Worm (Caenorhabditis elegans) whole organism, mixed stage, embryonic: ENCODE data around the gene C07A9.10.

ENCODE experiments used
- bed-3 ChIP-seq: fragments of 200-800 bp; sonication (Bioruptor generic); optimal IDR thresholded peaks from 3 replicates; lab custom pipeline; 2018; ENCODE audit warnings: mild to moderate bottlenecking, missing genetic modification characterization, moderate library complexity, missing compliant biosample characterization
- ceh-43 ChIP-seq: fragments of 200-800 bp; sonication (Bioruptor generic); optimal IDR thresholded peaks from 2 replicates; lab custom pipeline; 2018; ENCODE audit warnings: mild to moderate bottlenecking, missing genetic modification characterization, moderate library complexity, missing compliant biosample characterization
- elt-1 ChIP-seq: sonication (generic microtip); optimal IDR thresholded peaks from 2 replicates; lab custom pipeline; 2017; ENCODE audit warnings: missing genetic modification characterization, mild to moderate bottlenecking, missing compliant biosample characterization, antibody characterized with exemption, moderate library complexity, borderline replicate concordance; ENCODE audit not compliant: insufficient read depth
- elt-3 ChIP-seq: fragments of 150-350 bp; optimal IDR thresholded peaks from 2 replicates; lab custom pipeline; 2014; ENCODE audit warnings: missing biosample characterization, missing genetic modification characterization
- lin-13 ChIP-seq: fragments of 150-350 bp; optimal IDR thresholded peaks from 2 replicates; lab custom pipeline; 2014; ENCODE audit warnings: missing biosample characterization, missing genetic modification characterization
- lsy-2 ChIP-seq: fragments of 150-350 bp; optimal IDR thresholded peaks from 2 replicates; lab custom pipeline; 2014; ENCODE audit warnings: missing biosample characterization, missing genetic modification characterization
- nhr-237 ChIP-seq: fragments of 150-350 bp; optimal IDR thresholded peaks from 2 replicates; lab custom pipeline; 2014; ENCODE audit warnings: missing biosample characterization, missing genetic modification characterization
- nhr-28 ChIP-seq: fragments of 150-350 bp; optimal IDR thresholded peaks from 2 replicates; lab custom pipeline; 2014; ENCODE audit warnings: missing biosample characterization, missing genetic modification characterization
- sem-2 ChIP-seq: fragments of 200-800 bp; sonication (Bioruptor generic); optimal IDR thresholded peaks from 2 replicates; lab custom pipeline; 2018; ENCODE audit warnings: mild to moderate bottlenecking, missing genetic modification characterization, missing compliant biosample characterization
- snpc-4 ChIP-seq: fragments of 150-350 bp; optimal IDR thresholded peaks from 2 replicates; lab custom pipeline; 2014; ENCODE audit warnings: missing biosample characterization, missing genetic modification characterization
- unc-120 ChIP-seq: sonication (generic microtip); optimal IDR thresholded peaks from 2 replicates; lab custom pipeline; 2017; ENCODE audit warnings: missing genetic modification characterization, missing compliant biosample characterization; ENCODE audit not compliant: poor library complexity, severe bottlenecking
- unc-39 ChIP-seq: fragments of 150-350 bp; optimal IDR thresholded peaks from 2 replicates; lab custom pipeline; 2014; ENCODE audit warnings: missing biosample characterization, missing genetic modification characterization
- unc-62 ChIP-seq: fragments of 150-350 bp; optimal IDR thresholded peaks from 2 replicates; lab custom pipeline; 2014; ENCODE audit warnings: missing biosample characterization, missing genetic modification reagents, missing genetic modification characterization

ce11 chrIII:9662266-9662959 is 23.4 kb downstream of the C07A9.10 start:
- TF ChIP-seq sem-2 (GFP tag; lab: Kevin White, UChicago) (no peak), nhr-28 (tag; lab: Kevin White, UChicago) (no peak), snpc-4 (no peak), lsy-2 (tag; lab: Kevin White, UChicago) (no peak), ceh-43 (GFP tag; lab: Kevin White, UChicago) (no peak), unc-120 (tag; lab: Kevin White, UChicago) (peak; percentile 35), nhr-237 (tag; lab: Kevin White, UChicago) (no peak), unc-62 (GFP tag; lab: Kevin White, UChicago) (no peak), elt-3 (tag; lab: Kevin White, UChicago) (no peak), unc-39 (tag; lab: Kevin White, UChicago) (no peak), bed-3 (GFP tag; lab: Kevin White, UChicago) (no peak), lin-13 (tag; lab: Kevin White, UChicago) (no peak), elt-1 (tag; lab: Kevin White, UChicago) (no peak)
